Worm (Caenorhabditis elegans) whole organism, L4/young adult: Measurements from ENCODE around the gene K02E10.7.

Source experiments
- W03F9.2 ChIP-seq: fragments of 150-350 bp; optimal IDR thresholded peaks from 2 replicates; lab custom pipeline; 2014; ENCODE audit warnings: missing biosample characterization, missing genetic modification characterization
- dao-5 ChIP-seq: sonication (generic microtip); optimal IDR thresholded peaks from 2 replicates; lab custom pipeline; 2016; ENCODE audit warnings: missing genotype, missing genetic modification characterization, moderate library complexity, missing compliant biosample characterization
- him-1 ChIP-seq: sonication (generic microtip); optimal IDR thresholded peaks from 2 replicates; lab custom pipeline; 2016; ENCODE audit warnings: missing genotype, missing genetic modification reagents, missing genetic modification characterization, missing compliant biosample characterization

DNA sequence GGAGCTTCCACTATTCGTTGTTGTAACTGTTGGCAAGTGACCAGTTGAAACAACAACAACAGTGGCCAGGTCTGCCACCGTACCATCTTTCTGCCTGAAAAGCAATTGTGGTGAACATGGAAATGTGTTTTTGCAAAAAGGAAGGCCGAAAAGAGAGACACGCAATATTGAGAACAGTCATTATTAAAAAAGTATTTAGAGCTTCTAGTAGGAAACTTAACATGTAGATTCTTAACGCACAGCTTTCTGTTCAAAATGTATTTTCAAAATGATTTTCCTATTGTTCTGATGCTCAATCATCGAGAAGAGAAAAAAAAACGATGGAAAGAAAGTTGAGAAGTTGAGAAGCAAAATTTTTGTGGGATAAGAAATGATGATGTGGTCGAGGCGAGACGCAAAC lies 6.9 kb upstream of the K02E10.7 start, which contains the start of gene syg-1:
- no peak for TF ChIP-seq him-1 (tag; lab: Kevin White, UChicago)
- no peak for TF ChIP-seq dao-5
- TF ChIP-seq W03F9.2 (tag; lab: Kevin White, UChicago) = no peak
